Worm (Caenorhabditis elegans) whole organism, L1 larva: ENCODE results near the gene ipp-5.

ENCODE experiments used
- C16A3.4 ChIP-seq: fragments of 150-350 bp; optimal IDR thresholded peaks from 2 replicates; lab custom pipeline; 2014; ENCODE audit warnings: missing biosample characterization, missing genetic modification characterization
- C34B4.2 ChIP-seq: sonication (generic microtip); optimal IDR thresholded peaks from 2 replicates; lab custom pipeline; 2017; ENCODE audit warnings: mild to moderate bottlenecking, missing genetic modification characterization, missing compliant biosample characterization
- F16B12.6 ChIP-seq: fragments of 150-350 bp; optimal IDR thresholded peaks from 2 replicates; lab custom pipeline; 2014; ENCODE audit warnings: missing biosample characterization, missing genetic modification characterization
- Y116A8C.19 ChIP-seq: sonication (generic microtip); optimal IDR thresholded peaks from 2 replicates; lab custom pipeline; 2016; ENCODE audit warnings: missing compliant biosample characterization, missing genetic modification characterization, borderline replicate concordance
- aha-1 ChIP-seq: fragments of 150-350 bp; optimal IDR thresholded peaks from 2 replicates; lab custom pipeline; 2014; ENCODE audit warnings: missing biosample characterization, missing genetic modification characterization
- alr-1 ChIP-seq: fragments of 200-800 bp; sonication (Bioruptor generic); optimal IDR thresholded peaks from 2 replicates; lab custom pipeline; 2018; ENCODE audit warnings: borderline replicate concordance, mild to moderate bottlenecking, missing genetic modification characterization, missing compliant biosample characterization
- aly-2 ChIP-seq: fragments of 150-350 bp; optimal IDR thresholded peaks from 2 replicates; lab custom pipeline; 2014; ENCODE audit warnings: missing biosample characterization, missing genetic modification characterization
- ceh-90 ChIP-seq: sonication (generic microtip); optimal IDR thresholded peaks from 2 replicates; lab custom pipeline; 2016; ENCODE audit warnings: missing genetic modification characterization, missing compliant biosample characterization
- dpl-1 ChIP-seq, 3 experiments: fragments of 150-350 bp in 2 of 3; sonication (generic microtip) in 1 of 3; optimal IDR thresholded peaks; 2 replicates each; lab custom pipeline; 2014 to 2017; ENCODE audit warnings: missing biosample characterization in 3 of 3, missing genetic modification characterization in 3 of 3, missing genetic modification reagents in 3 of 3
- dsc-1 ChIP-seq: sonication (generic microtip); optimal IDR thresholded peaks from 2 replicates; lab custom pipeline; 2016; ENCODE audit warnings: mild to moderate bottlenecking, missing genetic modification characterization, missing compliant biosample characterization
- efl-1 ChIP-seq, 4 experiments: fragments of 150-350 bp; optimal IDR thresholded peaks in 3 of 4; peaks in 1 of 4; 1 replicate in 1 of 4; 2 replicates in 3 of 4; lab custom pipeline; 2014; ENCODE audit warnings: missing biosample characterization in 2 of 4, missing genetic modification characterization in 2 of 4, missing genetic modification reagents in 2 of 4
- egl-13 ChIP-seq: sonication (generic microtip); optimal IDR thresholded peaks from 2 replicates; lab custom pipeline; 2016; ENCODE audit warnings: missing genotype, missing genetic modification reagents, missing genetic modification characterization, missing compliant biosample characterization
- elt-2 ChIP-seq: sonication (generic microtip); optimal IDR thresholded peaks from 2 replicates; lab custom pipeline; 2016; ENCODE audit warnings: missing genetic modification characterization, mild to moderate bottlenecking, inconsistent platforms, missing compliant biosample characterization, missing genetic modification reagents
- elt-3 ChIP-seq, 6 experiments: fragments of 150-350 bp in 1 of 6; sonication (generic microtip); optimal IDR thresholded peaks; 2 replicates each; lab custom pipeline; 2017 to 2018; ENCODE audit warnings: missing biosample characterization in 6 of 6, missing genetic modification characterization in 6 of 6, inconsistent platforms in 1 of 6
- ets-5 ChIP-seq: fragments of 200-800 bp; sonication (Bioruptor generic); IDR thresholded peaks from 2 replicates; pipeline ENCODE4 v1.3.6; 2022; ENCODE audit warnings: missing genetic modification characterization, missing compliant biosample characterization
- fkh-10 ChIP-seq: sonication (generic microtip); optimal IDR thresholded peaks from 2 replicates; lab custom pipeline; 2017; ENCODE audit warnings: missing biosample characterization, missing genetic modification reagents, missing genetic modification characterization
- fkh-4 ChIP-seq: sonication (generic microtip); optimal IDR thresholded peaks from 2 replicates; lab custom pipeline; 2016; ENCODE audit warnings: missing compliant biosample characterization, missing genetic modification characterization, borderline replicate concordance
- fkh-8 ChIP-seq: sonication (generic microtip); optimal IDR thresholded peaks from 2 replicates; lab custom pipeline; 2016; ENCODE audit warnings: mild to moderate bottlenecking, missing genetic modification characterization, missing compliant biosample characterization
- hlh-4 ChIP-seq: sonication (generic microtip); optimal IDR thresholded peaks from 2 replicates; lab custom pipeline; 2016; ENCODE audit warnings: mild to moderate bottlenecking, missing genetic modification characterization, missing compliant biosample characterization
- hpl-2 ChIP-seq: fragments of 150-350 bp; optimal IDR thresholded peaks from 2 replicates; lab custom pipeline; 2014; ENCODE audit warnings: missing biosample characterization, missing genetic modification reagents, missing genetic modification characterization
- irx-1 ChIP-seq: sonication (generic microtip); optimal IDR thresholded peaks from 2 replicates; lab custom pipeline; 2016; ENCODE audit warnings: missing genetic modification characterization, missing compliant biosample characterization
- jun-1 ChIP-seq: fragments of 150-350 bp; optimal IDR thresholded peaks from 2 replicates; lab custom pipeline; 2014; ENCODE audit warnings: missing biosample characterization, missing genetic modification reagents, missing genetic modification characterization
- lin-13 ChIP-seq: fragments of 150-350 bp; optimal IDR thresholded peaks from 2 replicates; lab custom pipeline; 2014; ENCODE audit warnings: missing biosample characterization, missing genetic modification reagents, missing genetic modification characterization
- lin-14 ChIP-seq: fragments of 200-800 bp; sonication (Bioruptor generic); optimal IDR thresholded peaks from 2 replicates; lab custom pipeline; 2018; ENCODE audit warnings: mild to moderate bottlenecking, missing genetic modification characterization, moderate library complexity, missing compliant biosample characterization
- lin-39 ChIP-seq: fragments of 150-350 bp; optimal IDR thresholded peaks from 2 replicates; lab custom pipeline; 2014; ENCODE audit warnings: missing biosample characterization, missing genetic modification reagents, missing genetic modification characterization
- lir-3 ChIP-seq: sonication (generic microtip); optimal IDR thresholded peaks from 2 replicates; lab custom pipeline; 2016; ENCODE audit warnings: mild to moderate bottlenecking, missing genetic modification characterization, moderate library complexity, missing compliant biosample characterization; ENCODE audit not compliant: poor library complexity
- mep-1 ChIP-seq: fragments of 150-350 bp; optimal IDR thresholded peaks from 2 replicates; lab custom pipeline; 2014; ENCODE audit warnings: missing biosample characterization, missing genetic modification characterization
- nhr-11 ChIP-seq: fragments of 150-350 bp; optimal IDR thresholded peaks from 2 replicates; lab custom pipeline; 2014; ENCODE audit warnings: missing biosample characterization, missing genetic modification characterization
- nhr-12 ChIP-seq: sonication (generic microtip); optimal IDR thresholded peaks from 2 replicates; lab custom pipeline; 2017; ENCODE audit warnings: missing biosample characterization, missing genetic modification characterization
- nhr-19 ChIP-seq: fragments of 200-800 bp; sonication (Bioruptor generic); conservative IDR thresholded peaks from 2 replicates; pipeline ENCODE4 v1.3.6; 2022; ENCODE audit warnings: missing genetic modification characterization, missing compliant biosample characterization
- nhr-20 ChIP-seq: sonication (generic microtip); optimal IDR thresholded peaks from 2 replicates; lab custom pipeline; 2016; ENCODE audit warnings: mild to moderate bottlenecking, missing genetic modification characterization, missing compliant biosample characterization
- nhr-237 ChIP-seq: fragments of 150-350 bp; optimal IDR thresholded peaks from 2 replicates; lab custom pipeline; 2014; ENCODE audit warnings: missing biosample characterization, missing genetic modification characterization
- nhr-71 ChIP-seq: sonication (generic microtip); optimal IDR thresholded peaks from 2 replicates; lab custom pipeline; 2016; ENCODE audit warnings: mild to moderate bottlenecking, missing genetic modification characterization, moderate library complexity, missing compliant biosample characterization
- nhr-76 ChIP-seq: sonication (generic microtip); optimal IDR thresholded peaks from 2 replicates; lab custom pipeline; 2017; ENCODE audit warnings: missing biosample characterization, missing genetic modification characterization
- nhr-77 ChIP-seq: fragments of 150-350 bp; optimal IDR thresholded peaks from 2 replicates; lab custom pipeline; 2014; ENCODE audit warnings: missing biosample characterization, missing genetic modification characterization
- nhr-84 ChIP-seq: sonication (generic microtip); optimal IDR thresholded peaks from 2 replicates; lab custom pipeline; 2017; ENCODE audit warnings: missing biosample characterization, missing genetic modification characterization
- nhr-90 ChIP-seq: sonication (generic microtip); optimal IDR thresholded peaks from 2 replicates; lab custom pipeline; 2016; ENCODE audit warnings: mild to moderate bottlenecking, missing genetic modification characterization, missing compliant biosample characterization; ENCODE audit not compliant: poor library complexity
- pax-3 ChIP-seq: fragments of 200-800 bp; sonication (Bioruptor generic); optimal IDR thresholded peaks from 2 replicates; lab custom pipeline; 2018; ENCODE audit warnings: mild to moderate bottlenecking, missing genetic modification characterization, moderate library complexity, missing compliant biosample characterization
- skn-1 ChIP-seq: fragments of 150-350 bp; optimal IDR thresholded peaks from 2 replicates; lab custom pipeline; 2014; ENCODE audit warnings: missing biosample characterization, missing genetic modification characterization
- snpc-4 ChIP-seq: fragments of 150-350 bp; optimal IDR thresholded peaks from 2 replicates; lab custom pipeline; 2014; ENCODE audit warnings: missing biosample characterization, missing genetic modification characterization
- sox-4 ChIP-seq: sonication (generic microtip); optimal IDR thresholded peaks from 2 replicates; lab custom pipeline; 2016; ENCODE audit warnings: missing genetic modification characterization, missing compliant biosample characterization
- sptf-1 ChIP-seq: fragments of 150-350 bp; optimal IDR thresholded peaks from 2 replicates; lab custom pipeline; 2014; ENCODE audit warnings: missing biosample characterization, missing genetic modification characterization
- sup-37 ChIP-seq: fragments of 200-800 bp; sonication (Bioruptor generic); optimal IDR thresholded peaks from 2 replicates; lab custom pipeline; 2018; ENCODE audit warnings: mild to moderate bottlenecking, missing genetic modification characterization, missing compliant biosample characterization
- swsn-7 ChIP-seq: sonication (generic microtip); optimal IDR thresholded peaks from 2 replicates; lab custom pipeline; 2016; ENCODE audit warnings: missing genetic modification characterization, missing compliant biosample characterization
- tbx-2 ChIP-seq: sonication (generic microtip); optimal IDR thresholded peaks from 2 replicates; lab custom pipeline; 2016; ENCODE audit warnings: missing genetic modification characterization, missing compliant biosample characterization
- tlp-1 ChIP-seq: fragments of 150-350 bp; optimal IDR thresholded peaks from 2 replicates; lab custom pipeline; 2014; ENCODE audit warnings: missing biosample characterization, missing genetic modification characterization
- unc-30 ChIP-seq: sonication (generic microtip); optimal IDR thresholded peaks from 2 replicates; lab custom pipeline; 2017; ENCODE audit warnings: missing biosample characterization, missing genetic modification characterization
- unc-62 ChIP-seq: fragments of 150-350 bp; optimal IDR thresholded peaks from 2 replicates; lab custom pipeline; 2014; ENCODE audit warnings: missing biosample characterization, missing genetic modification reagents, missing genetic modification characterization
- unc-98 ChIP-seq: fragments of 200-800 bp; sonication (Bioruptor generic); IDR thresholded peaks from 2 replicates; pipeline ENCODE4 v1.3.6; 2022; ENCODE audit warnings: missing genetic modification characterization, missing compliant biosample characterization
- vab-15 ChIP-seq: sonication (generic microtip); optimal IDR thresholded peaks from 2 replicates; lab custom pipeline; 2017; ENCODE audit warnings: missing genotype, mild to moderate bottlenecking, missing genetic modification characterization, missing compliant biosample characterization
- xbp-1 ChIP-seq: sonication (generic microtip); optimal IDR thresholded peaks from 2 replicates; lab custom pipeline; 2016; ENCODE audit warnings: missing genetic modification characterization, missing compliant biosample characterization
- zag-1 ChIP-seq: fragments of 150-350 bp; optimal IDR thresholded peaks from 2 replicates; lab custom pipeline; 2014; ENCODE audit warnings: missing biosample characterization, missing genetic modification characterization
- ztf-4 ChIP-seq: fragments of 150-350 bp; optimal IDR thresholded peaks from 2 replicates; lab custom pipeline; 2014; ENCODE audit warnings: missing biosample characterization, missing genetic modification characterization

The ipp-5 gene

ce11 chrX:5984581-5985039, 46.7 kb upstream of the ipp-5 start, which contains the start of gene klp-13 (continued):
- TF ChIP-seq F16B12.6 (peak; percentile 29), tbx-2 (tag; lab: Kevin White, UChicago) (peak; percentile 89), snpc-4 (tag; lab: Kevin White, UChicago) (peak; percentile 5), unc-98 (GFP tag; lab: Robert Waterston, UW) (no peak), nhr-77 (tag; lab: Kevin White, UChicago) (peak; percentile 89), elt-2 (tag; lab: Kevin White, UChicago) (peak; percentile 61), pax-3 (tag; lab: Kevin White, UChicago) (peak; percentile 85), ets-5 (GFP tag; lab: Robert Waterston, UW) (no peak), Y116A8C.19 (tag; lab: Kevin White, UChicago) (no peak), aly-2 (tag; lab: Kevin White, UChicago) (peak; percentile 38), tlp-1 (no peak), nhr-71 (tag; lab: Kevin White, UChicago) (peak; percentile 94), lin-14 (peak; percentile 95), mep-1 (tag; lab: Kevin White, UChicago) (peak; percentile 85), dpl-1 (GFP tag; optimal IDR thresholded peaks at IDR 0.05; lab: Kevin White, UChicago) (peak; percentile 89 to 93 (median 90)), fkh-4 (tag; lab: Kevin White, UChicago) (no peak), dsc-1 (tag; lab: Kevin White, UChicago) (peak; percentile 84), swsn-7 (peak; percentile 88), nhr-237 (tag; lab: Kevin White, UChicago) (peak; percentile 35), alr-1 (tag; lab: Kevin White, UChicago) (no peak), C34B4.2 (tag; lab: Kevin White, UChicago) (no peak), fkh-10 (GFP tag; lab: Kevin White, UChicago) (peak; percentile 72), lir-3 (tag; lab: Kevin White, UChicago) (peak; percentile 64), nhr-84 (tag; lab: Kevin White, UChicago) (no peak), nhr-12 (tag; lab: Kevin White, UChicago) (no peak), unc-30 (tag; lab: Kevin White, UChicago) (no peak), lin-13 (GFP tag; lab: Kevin White, UChicago) (peak; percentile 85), nhr-90 (tag; lab: Kevin White, UChicago) (peak; percentile 63), unc-62 (no peak), vab-15 (tag; lab: Kevin White, UChicago) (peak; percentile 47), aha-1 (peak; percentile 19), ztf-4 (tag; lab: Kevin White, UChicago) (peak; percentile 43), egl-13 (tag; lab: Kevin White, UChicago) (peak; percentile 82), nhr-76 (tag; lab: Kevin White, UChicago) (no peak), nhr-11 (tag; lab: Kevin White, UChicago) (peak; percentile 53), fkh-8 (tag; lab: Kevin White, UChicago) (peak; percentile 98), jun-1 (tag; lab: Kevin White, UChicago) (peak; percentile 74), nhr-19 (GFP tag; lab: Robert Waterston, UW) (peak; percentile 80), hpl-2 (no peak), hlh-4 (no peak), C16A3.4 (tag; lab: Kevin White, UChicago) (peak; percentile 91), elt-3 (tag; optimal IDR thresholded peaks at IDR 0.05; lab: Kevin White, UChicago) (peak in 3 of 6 experiments; percentile 14 to 89 (median 20)), nhr-20 (tag; lab: Kevin White, UChicago) (peak; percentile 90), irx-1 (tag; lab: Kevin White, UChicago) (peak; percentile 74), sup-37 (GFP tag; lab: Kevin White, UChicago) (peak; percentile 41), ceh-90 (no peak), skn-1 (peak; percentile 87), xbp-1 (peak; percentile 92), lin-39 (tag; lab: Kevin White, UChicago) (peak; percentile 18), sox-4 (peak; percentile 65), efl-1 (optimal IDR thresholded peaks at IDR 0.05; lab: Kevin White, UChicago) (peak; percentile 67 to 92), efl-1 (GFP tag; optimal IDR thresholded peaks at IDR 0.05 in 1 of 2; lab: Kevin White, UChicago) (peak; percentile 94 to 99), sptf-1 (tag; lab: Kevin White, UChicago) (no peak), zag-1 (tag; lab: Kevin White, UChicago) (no peak)
